Worm (Caenorhabditis elegans) whole organism, L4 larva: ENCODE measurements around the gene str-230.
A peak's percentile ranks its signal among the peaks of the same experiment; 100 is the strongest.

ENCODE experiments used
- F37D6.2 ChIP-seq: sonication (generic microtip); optimal IDR thresholded peaks from 2 replicates; lab custom pipeline; 2016; ENCODE audit warnings: mild to moderate bottlenecking, missing genetic modification characterization, missing compliant biosample characterization
- F44E2.7 ChIP-seq: fragments of 200-800 bp; sonication (Bioruptor generic); IDR thresholded peaks from 2 replicates; pipeline ENCODE4 v2.1.2; 2022; ENCODE audit warnings: missing genetic modification characterization, missing compliant biosample characterization
- F49E8.2 ChIP-seq: sonication (generic microtip); optimal IDR thresholded peaks from 2 replicates; lab custom pipeline; 2016; ENCODE audit warnings: missing compliant biosample characterization, mild to moderate bottlenecking, missing genetic modification characterization, borderline replicate concordance
- R02D3.7 ChIP-seq: fragments of 150-350 bp; sonication (generic microtip); optimal IDR thresholded peaks from 3 replicates; lab custom pipeline; 2014; ENCODE audit warnings: missing biosample characterization, missing genetic modification characterization
- Y48G9A.11 ChIP-seq: fragments of 200-800 bp; sonication (Bioruptor generic); IDR thresholded peaks from 2 replicates; pipeline ENCODE4 v1.3.6; 2022; ENCODE audit warnings: missing genetic modification reagents, missing genetic modification characterization, missing compliant biosample characterization
- aha-1 ChIP-seq: fragments of 150-350 bp; peaks from one replicate; lab custom pipeline; 2014; ENCODE audit warnings: missing biosample characterization, missing genetic modification characterization
- ceh-28 ChIP-seq: fragments of 150-350 bp; optimal IDR thresholded peaks from 2 replicates; lab custom pipeline; 2014; ENCODE audit warnings: missing biosample characterization, missing genetic modification reagents, missing genetic modification characterization
- daf-16 ChIP-seq, 3 experiments: sonication (generic microtip); optimal IDR thresholded peaks; 2 replicates each; lab custom pipeline; 2016 to 2017; ENCODE audit warnings: missing genetic modification characterization in 3 of 3, missing genetic modification reagents in 3 of 3, mild to moderate bottlenecking in 2 of 3, missing compliant biosample characterization in 2 of 3, missing biosample characterization in 1 of 3, moderate library complexity in 1 of 3
- dmd-6 ChIP-seq: fragments of 200-800 bp; sonication (Bioruptor generic); IDR thresholded peaks from 2 replicates; pipeline ENCODE4 v1.3.6; 2022; ENCODE audit warnings: missing genetic modification reagents, missing genetic modification characterization, missing compliant biosample characterization
- dve-1 ChIP-seq: sonication (generic microtip); optimal IDR thresholded peaks from 2 replicates; lab custom pipeline; 2017; ENCODE audit warnings: antibody characterized with exemption, mild to moderate bottlenecking, missing genetic modification characterization, missing compliant biosample characterization; ENCODE audit not compliant: insufficient read depth
- fkh-10 ChIP-seq: fragments of 150-350 bp; optimal IDR thresholded peaks from 2 replicates; lab custom pipeline; 2014; ENCODE audit warnings: missing biosample characterization, missing genetic modification reagents, missing genetic modification characterization
- fos-1 ChIP-seq: fragments of 150-350 bp; optimal IDR thresholded peaks from 2 replicates; lab custom pipeline; 2014; ENCODE audit warnings: missing biosample characterization, missing genetic modification characterization
- hlh-30 ChIP-seq: sonication (generic microtip); optimal IDR thresholded peaks from 2 replicates; lab custom pipeline; 2017; ENCODE audit warnings: antibody characterized with exemption, mild to moderate bottlenecking, missing genetic modification characterization, missing compliant biosample characterization; ENCODE audit not compliant: insufficient read depth
- hmg-1.1 ChIP-seq: fragments of 200-800 bp; sonication (Bioruptor generic); IDR thresholded peaks from 2 replicates; pipeline ENCODE4 v1.3.6; 2022; ENCODE audit warnings: missing genetic modification reagents, missing genetic modification characterization, missing compliant biosample characterization
- mdt-29 ChIP-seq: fragments of 200-800 bp; sonication (Bioruptor generic); IDR thresholded peaks from 2 replicates; pipeline ENCODE4 v1.3.6; 2022; ENCODE audit warnings: missing genetic modification reagents, missing genetic modification characterization, missing compliant biosample characterization
- mxl-3 ChIP-seq: fragments of 200-800 bp; sonication (Bioruptor generic); optimal IDR thresholded peaks from 2 replicates; lab custom pipeline; 2018; ENCODE audit warnings: mild to moderate bottlenecking, missing genetic modification characterization, missing compliant biosample characterization
- nhr-237 ChIP-seq: sonication (generic microtip); optimal IDR thresholded peaks from 2 replicates; lab custom pipeline; 2017; ENCODE audit warnings: missing biosample characterization, missing genetic modification characterization
- nhr-25 ChIP-seq: sonication (generic microtip); optimal IDR thresholded peaks from 2 replicates; lab custom pipeline; 2017; ENCODE audit warnings: missing genetic modification characterization, mild to moderate bottlenecking, missing compliant biosample characterization, antibody characterized with exemption, moderate library complexity, borderline replicate concordance; ENCODE audit not compliant: insufficient read depth
- nhr-28 ChIP-seq: fragments of 150-350 bp; optimal IDR thresholded peaks from 2 replicates; lab custom pipeline; 2014; ENCODE audit warnings: missing biosample characterization, missing genetic modification characterization
- nhr-6 ChIP-seq: fragments of 150-350 bp; optimal IDR thresholded peaks from 2 replicates; lab custom pipeline; 2014; ENCODE audit warnings: missing biosample characterization, missing genetic modification characterization
- nhr-77 ChIP-seq: fragments of 150-350 bp; optimal IDR thresholded peaks from 2 replicates; lab custom pipeline; 2014; ENCODE audit warnings: missing biosample characterization, missing genetic modification characterization
- pqm-1 ChIP-seq: sonication (generic microtip); optimal IDR thresholded peaks from 2 replicates; lab custom pipeline; 2017; ENCODE audit warnings: missing biosample characterization, missing genetic modification characterization
- skn-1 ChIP-seq: fragments of 150-350 bp; optimal IDR thresholded peaks from 2 replicates; lab custom pipeline; 2014; ENCODE audit warnings: missing biosample characterization, missing genetic modification characterization
- spr-3 ChIP-seq: fragments of 200-800 bp; sonication (Bioruptor generic); optimal IDR thresholded peaks from 2 replicates; lab custom pipeline; 2018; ENCODE audit warnings: mild to moderate bottlenecking, missing genetic modification characterization, missing compliant biosample characterization
- tra-1 ChIP-seq: fragments of 200-800 bp; sonication (Bioruptor generic); IDR thresholded peaks from 2 replicates; pipeline ENCODE4 v1.3.6; 2022; ENCODE audit warnings: missing genetic modification reagents, missing genetic modification characterization, missing compliant biosample characterization
- unc-62 ChIP-seq, 3 experiments: fragments of 150-350 bp in 1 of 3; sonication (generic microtip); optimal IDR thresholded peaks in 2 of 3; peaks in 1 of 3; 1 replicate in 1 of 3; 2 replicates in 2 of 3; lab custom pipeline; 2014 to 2017; ENCODE audit warnings: missing biosample characterization in 3 of 3, missing genetic modification characterization in 3 of 3, missing genetic modification reagents in 3 of 3, missing genotype in 1 of 3
- vab-7 ChIP-seq: fragments of 200-800 bp; sonication (Bioruptor generic); IDR thresholded peaks from 2 replicates; pipeline ENCODE4 v1.3.6; 2022; ENCODE audit warnings: missing genetic modification reagents, missing genetic modification characterization, missing compliant biosample characterization
- zip-11 ChIP-seq: fragments of 200-800 bp; sonication (Bioruptor generic); IDR thresholded peaks from 2 replicates; pipeline ENCODE4 v1.3.6; 2022; ENCODE audit warnings: missing genetic modification characterization, missing compliant biosample characterization

Gene str-230

DNA sequence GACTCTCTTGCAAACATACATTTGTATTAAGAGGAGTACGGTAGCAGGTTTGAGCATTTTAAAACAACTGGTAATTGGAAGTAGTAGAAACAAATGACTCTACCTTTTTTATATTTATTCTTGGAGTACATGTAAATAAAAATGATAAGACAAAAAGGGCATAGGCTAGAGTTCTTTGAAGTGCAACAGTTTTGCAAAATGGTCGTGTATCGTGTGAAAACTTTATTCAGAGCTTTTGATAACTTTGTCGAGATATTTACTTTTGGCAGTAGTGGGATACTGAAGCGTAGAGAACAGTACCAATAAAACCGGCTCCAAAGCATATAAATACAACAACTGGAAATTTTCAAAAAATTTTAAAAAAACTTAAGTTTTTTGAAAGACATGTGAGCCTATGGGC lies 44.0 kb downstream of the str-230 start, which contains the start of gene cest-1.1:
TSS of gene cest-1.1 (minus strand) at position 101 of the 400 bp plus-strand sequence.
- TF ChIP-seq tra-1 (GFP tag; lab: Robert Waterston, UW): no peak
- TF ChIP-seq nhr-237 (tag; lab: Kevin White, UChicago): no peak
- TF ChIP-seq aha-1 (tag; lab: Kevin White, UChicago): no peak
- no peak for TF ChIP-seq Y48G9A.11 (GFP tag; lab: Robert Waterston, UW)
- no peak for TF ChIP-seq vab-7 (GFP tag; lab: Robert Waterston, UW)
- TF ChIP-seq nhr-25 (tag; lab: Kevin White, UChicago): no peak
- no peak for TF ChIP-seq ceh-28 (tag; lab: Kevin White, UChicago)
- no peak for TF ChIP-seq F49E8.2 (tag; lab: Kevin White, UChicago)
- TF ChIP-seq zip-11 (GFP tag; lab: Robert Waterston, UW): no peak
- TF ChIP-seq pqm-1 (tag; lab: Kevin White, UChicago): no peak
- TF ChIP-seq, all 104 proteins: peak for 0

- TF ChIP-seq daf-16 (GFP tag; optimal IDR thresholded peaks at IDR 0.05; lab: Kevin White, UChicago) (no peak), daf-16 (tag; optimal IDR thresholded peaks at IDR 0.05; lab: Kevin White, UChicago) (peak; percentile 95), nhr-28 (peak; percentile 42), F37D6.2 (tag; lab: Kevin White, UChicago) (no peak), fos-1 (no peak)
These were observed 44.9 kb downstream of the str-230 start for ce11 chrV:14165745-14166144.

DNA sequence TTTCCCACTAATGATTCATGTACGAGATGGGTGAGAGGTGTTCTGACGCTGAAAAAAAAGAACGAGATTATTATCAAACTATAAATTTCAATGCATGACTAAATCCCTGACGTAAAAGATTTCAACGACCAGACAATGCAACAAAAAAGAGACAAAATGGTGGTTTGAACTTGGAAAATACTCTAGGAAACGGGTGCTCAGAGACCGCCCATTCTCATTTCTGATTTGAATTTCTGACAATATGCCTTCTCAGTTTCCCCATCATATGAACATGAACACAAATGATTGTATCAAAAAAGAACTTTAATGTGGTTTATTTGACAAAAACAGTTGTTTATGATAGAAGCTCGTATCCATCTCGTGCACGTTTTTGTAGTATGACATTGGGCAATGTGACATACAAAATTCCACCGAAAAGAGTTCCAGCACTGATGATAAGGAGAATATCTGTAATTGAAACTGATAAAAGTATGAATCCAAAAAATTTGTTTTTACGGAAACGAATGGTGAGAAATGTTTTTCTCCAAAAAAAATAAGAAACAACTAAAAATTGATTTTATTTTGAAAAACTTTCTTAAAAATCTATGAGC lies 47.6 kb downstream of the str-230 start, which contains the start of gene srd-26:
TSS of gene srd-26 (minus strand) at position 51 of the 590 bp plus-strand sequence.
- TF ChIP-seq R02D3.7 (tag; lab: Kevin White, UChicago) (no peak), F37D6.2 (tag; lab: Kevin White, UChicago) (no peak), F44E2.7 (GFP tag; lab: Robert Waterston, UW) (no peak), mxl-3 (GFP tag; lab: Kevin White, UChicago) (no peak), dve-1 (tag; lab: Kevin White, UChicago) (peak; percentile 58), mdt-29 (GFP tag; lab: Robert Waterston, UW) (no peak), nhr-28 (peak; percentile 65), daf-16 (GFP tag; optimal IDR thresholded peaks at IDR 0.05; lab: Kevin White, UChicago) (no peak), daf-16 (tag; optimal IDR thresholded peaks at IDR 0.05; lab: Kevin White, UChicago) (peak; percentile 33)

DNA sequence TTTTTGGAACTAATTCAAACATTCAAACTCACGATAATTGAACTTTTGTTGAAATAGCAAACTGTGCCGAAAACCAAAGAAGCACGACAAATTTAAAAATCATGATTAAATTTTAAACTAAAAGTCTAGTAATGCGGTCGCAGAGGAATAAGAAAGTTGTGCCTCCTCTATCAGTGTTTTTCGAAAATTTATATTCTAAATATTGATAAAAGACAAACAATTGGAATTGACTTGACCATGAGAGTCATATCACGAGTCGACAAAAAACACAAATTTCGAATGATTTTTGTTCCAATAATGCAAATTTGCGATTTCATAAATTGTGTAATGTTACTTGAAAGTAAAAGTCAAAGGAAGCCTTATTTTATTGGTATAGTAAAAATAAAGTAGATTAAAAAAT lies 49.9 kb downstream of the str-230 start, which contains the start of gene cest-1.2:
TSS of gene cest-1.2 (minus strand) at position 165 of the 400 bp plus-strand sequence.
- TF ChIP-seq nhr-6: no peak
- peak; percentile 1 for TF ChIP-seq hlh-30 (tag; lab: Kevin White, UChicago)
- TF ChIP-seq skn-1 (tag; lab: Kevin White, UChicago): no peak
- no peak for TF ChIP-seq unc-62 (GFP tag; optimal IDR thresholded peaks at IDR 0.05 in 1 of 2; lab: Kevin White, UChicago)
- no peak for TF ChIP-seq unc-62 (tag; optimal IDR thresholded peaks at IDR 0.05; lab: Kevin White, UChicago)
- TF ChIP-seq dve-1 (tag; lab: Kevin White, UChicago): peak; percentile 12
- TF ChIP-seq dmd-6 (GFP tag; lab: Robert Waterston, UW): 0 out of 2 replicates have a peak, but pooled peaks have one; percentile 17
- TF ChIP-seq nhr-28: peak; percentile 59
- TF ChIP-seq pqm-1 (tag; lab: Kevin White, UChicago): peak; percentile 48
- no peak for TF ChIP-seq daf-16 (GFP tag; optimal IDR thresholded peaks at IDR 0.05; lab: Kevin White, UChicago)
- peak; percentile 66 for TF ChIP-seq daf-16 (tag; optimal IDR thresholded peaks at IDR 0.05; lab: Kevin White, UChicago)
- TF ChIP-seq nhr-77 (tag; lab: Kevin White, UChicago): peak; percentile 10
- no peak for TF ChIP-seq fkh-10
- TF ChIP-seq spr-3 (GFP tag; lab: Kevin White, UChicago): no peak
- no peak for TF ChIP-seq hmg-1.1 (GFP tag; lab: Robert Waterston, UW)
